Fruit fly (Drosophila melanogaster) whole organism, embryonic: ENCODE results near the gene Nph.
A peak's percentile ranks its signal among the peaks of the same experiment; 100 is the strongest.

Experiments used
- Atf6 ChIP-seq: fragments of 200-800 bp; sonication (Bioruptor generic); IDR thresholded peaks from 2 replicates; pipeline ENCODE4 v1.3.6; 2022; ENCODE audit warnings: missing biosample characterization, missing genetic modification characterization
- Bdp1 ChIP-seq: fragments of 200-800 bp; sonication (Bioruptor generic); optimal IDR thresholded peaks from 3 replicates; lab custom pipeline; 2016; ENCODE audit warnings: missing biosample characterization, missing genetic modification characterization
- CG10366 ChIP-seq: fragments of 200-800 bp; sonication (Bioruptor generic); IDR thresholded peaks from 2 replicates; pipeline ENCODE4 v1.3.6; 2022; ENCODE audit warnings: missing biosample characterization, missing genetic modification characterization
- CG10979 ChIP-seq: fragments of 200-800 bp; sonication (Bioruptor generic); optimal IDR thresholded peaks from 2 replicates; lab custom pipeline; 2018; ENCODE audit warnings: missing biosample characterization, mild to moderate bottlenecking, missing genetic modification characterization, moderate library complexity
- CG11398 ChIP-seq: fragments of 200-800 bp; sonication (Bioruptor generic); optimal IDR thresholded peaks from 2 replicates; lab custom pipeline; 2016; ENCODE audit warnings: missing biosample characterization, missing genetic modification characterization
- CG13287 ChIP-seq: fragments of 200-800 bp; sonication (Bioruptor generic); IDR thresholded peaks from 2 replicates; pipeline ENCODE4 v1.3.6; 2022; ENCODE audit warnings: missing biosample characterization, missing genetic modification characterization; ENCODE audit not compliant: partially characterized antibody
- CG1603 ChIP-seq: fragments of 200-800 bp; sonication (Bioruptor generic); optimal IDR thresholded peaks from 2 replicates; lab custom pipeline; 2019; ENCODE audit warnings: missing biosample characterization, mild to moderate bottlenecking, missing genetic modification characterization, moderate library complexity
- CG17359 ChIP-seq: fragments of 200-800 bp; sonication (Bioruptor generic); optimal IDR thresholded peaks from 3 replicates; lab custom pipeline; 2018; ENCODE audit warnings: missing biosample characterization, mild to moderate bottlenecking, missing genetic modification characterization, moderate library complexity
- CG18619 ChIP-seq: fragments of 200-800 bp; sonication (Bioruptor generic); optimal IDR thresholded peaks from 3 replicates; lab custom pipeline; 2017; ENCODE audit warnings: missing biosample characterization, mild to moderate bottlenecking, missing genetic modification characterization
- CG2678 ChIP-seq: fragments of 200-800 bp; sonication (Bioruptor generic); optimal IDR thresholded peaks from 3 replicates; lab custom pipeline; 2019; ENCODE audit warnings: missing biosample characterization, mild to moderate bottlenecking, missing genetic modification characterization, moderate library complexity
- CG33213 ChIP-seq: fragments of 200-800 bp; sonication (Bioruptor generic); optimal IDR thresholded peaks from 3 replicates; lab custom pipeline; 2016; ENCODE audit warnings: missing biosample characterization, missing genetic modification characterization
- CG3838 ChIP-seq: fragments of 200-800 bp; sonication (Bioruptor generic); optimal IDR thresholded peaks from 3 replicates; lab custom pipeline; 2016; ENCODE audit warnings: missing biosample characterization, missing genetic modification characterization
- CG3995 ChIP-seq: fragments of 200-800 bp; sonication (Bioruptor generic); optimal IDR thresholded peaks from 3 replicates; lab custom pipeline; 2016; ENCODE audit warnings: missing biosample characterization, missing genetic modification characterization
- CG4404 ChIP-seq: fragments of 200-800 bp; sonication (Bioruptor generic); IDR thresholded peaks from 2 replicates; pipeline ENCODE4 v1.3.6; 2022; ENCODE audit warnings: missing biosample characterization, missing genetic modification characterization
- CG4424 ChIP-seq: fragments of 200-800 bp; sonication (Bioruptor generic); optimal IDR thresholded peaks from 3 replicates; lab custom pipeline; 2016; ENCODE audit warnings: missing biosample characterization, missing genetic modification characterization
- CG4617 ChIP-seq: fragments of 200-800 bp; sonication (Bioruptor generic); optimal IDR thresholded peaks from 3 replicates; lab custom pipeline; 2016; ENCODE audit warnings: missing biosample characterization, missing genetic modification characterization, borderline replicate concordance
- CG8478 ChIP-seq: fragments of >200 bp; optimal IDR thresholded peaks from 2 replicates; lab custom pipeline; 2018
- CoRest ChIP-seq: fragments of 200-800 bp; sonication (Bioruptor generic); optimal IDR thresholded peaks from 3 replicates; lab custom pipeline; 2018; ENCODE audit warnings: missing biosample characterization, mild to moderate bottlenecking, missing genetic modification characterization, moderate library complexity
- Dek ChIP-seq: fragments of 200-800 bp; sonication (Bioruptor generic); optimal IDR thresholded peaks from 3 replicates; lab custom pipeline; 2019; ENCODE audit warnings: missing biosample characterization, mild to moderate bottlenecking, missing genetic modification characterization, moderate library complexity
- Dip3 ChIP-seq: fragments of 200-800 bp; sonication (Bioruptor generic); optimal IDR thresholded peaks from 3 replicates; lab custom pipeline; 2016; ENCODE audit warnings: missing biosample characterization, missing genetic modification characterization
- E2f2 ChIP-seq: fragments of 200-800 bp; sonication (Bioruptor generic); IDR thresholded peaks from 2 replicates; pipeline ENCODE4 v1.3.6; 2022; ENCODE audit warnings: missing biosample characterization, missing genetic modification characterization
- HLH4C ChIP-seq: fragments of 200-800 bp; sonication (Bioruptor generic); IDR thresholded peaks from 3 replicates; pipeline ENCODE4 v1.3.6; 2022; ENCODE audit warnings: missing biosample characterization, missing genetic modification characterization; ENCODE audit not compliant: partially characterized antibody
- HmgZ ChIP-seq: fragments of 200-800 bp; sonication (Bioruptor generic); optimal IDR thresholded peaks from 2 replicates; lab custom pipeline; 2018; ENCODE audit warnings: missing biosample characterization, mild to moderate bottlenecking, missing genetic modification characterization
- Mrtf ChIP-seq: fragments of 200-800 bp; sonication (Bioruptor generic); IDR thresholded peaks from 3 replicates; pipeline ENCODE4 v1.3.6; 2022; ENCODE audit warnings: missing biosample characterization, missing genetic modification characterization
- Oaz ChIP-seq: fragments of 200-800 bp; sonication (Bioruptor generic); IDR thresholded peaks from 2 replicates; pipeline ENCODE4 v1.3.6; 2022; ENCODE audit warnings: missing biosample characterization, missing genetic modification characterization
- Sry-δ ChIP-seq: fragments of 200-800 bp; sonication (Bioruptor generic); optimal IDR thresholded peaks from 2 replicates; lab custom pipeline; 2016; ENCODE audit warnings: missing biosample characterization, missing genetic modification characterization
- Tbp ChIP-seq: fragments of >200 bp; optimal IDR thresholded peaks from 2 replicates; lab custom pipeline; 2018; ENCODE audit warnings: missing biosample characterization, missing genetic modification characterization
- az2 ChIP-seq: fragments of 200-800 bp; sonication (Bioruptor generic); optimal IDR thresholded peaks from 3 replicates; lab custom pipeline; 2016; ENCODE audit warnings: missing biosample characterization, missing genetic modification characterization
- bbx ChIP-seq: fragments of 200-800 bp; sonication (Bioruptor generic); IDR thresholded peaks from 2 replicates; pipeline ENCODE4 v1.3.6; 2022; ENCODE audit warnings: missing biosample characterization, missing genetic modification characterization; ENCODE audit not compliant: partially characterized antibody
- cato ChIP-seq: fragments of 200-800 bp; sonication (Bioruptor generic); optimal IDR thresholded peaks from 2 replicates; lab custom pipeline; 2016; ENCODE audit warnings: missing biosample characterization, missing genetic modification characterization, borderline replicate concordance
- chm ChIP-seq: fragments of 200-800 bp; sonication (Bioruptor generic); IDR thresholded peaks from 2 replicates; pipeline ENCODE4 v1.3.6; 2022; ENCODE audit warnings: missing biosample characterization, missing genetic modification characterization
- crp ChIP-seq, 2 experiments: fragments of 200-800 bp; sonication (Bioruptor generic); optimal IDR thresholded peaks; 2 replicates in 1 of 2; 3 replicates in 1 of 2; lab custom pipeline; 2017; ENCODE audit warnings: missing biosample characterization in 2 of 2, missing genetic modification characterization in 2 of 2, mild to moderate bottlenecking in 1 of 2, moderate library complexity in 1 of 2
- dan ChIP-seq: fragments of 200-800 bp; sonication (Bioruptor generic); IDR thresholded peaks from 2 replicates; pipeline ENCODE4 v1.3.6; 2022; ENCODE audit warnings: missing biosample characterization, missing genetic modification characterization
- danr ChIP-seq: fragments of 200-800 bp; sonication (Bioruptor generic); IDR thresholded peaks from 2 replicates; pipeline ENCODE4 v1.3.6; 2022; ENCODE audit warnings: missing biosample characterization, missing genetic modification characterization
- dimm ChIP-seq: fragments of 200-800 bp; sonication (Bioruptor generic); IDR thresholded peaks from 2 replicates; pipeline ENCODE4 v1.3.6; 2022; ENCODE audit warnings: missing biosample characterization, missing genetic modification characterization
- dpn ChIP-seq, 2 experiments: fragments of 200-800 bp; sonication (Bioruptor generic); optimal IDR thresholded peaks; 3 replicates each; lab custom pipeline; 2016; ENCODE audit warnings: missing biosample characterization in 2 of 2, missing genetic modification characterization in 2 of 2
- ewg ChIP-seq: fragments of 200-800 bp; sonication (Bioruptor generic); optimal IDR thresholded peaks from 3 replicates; lab custom pipeline; 2017; ENCODE audit warnings: mild to moderate bottlenecking, missing biosample characterization, missing genetic modification reagents, missing genetic modification characterization
- fd102C ChIP-seq: fragments of 200-800 bp; sonication (Bioruptor generic); optimal IDR thresholded peaks from 2 replicates; lab custom pipeline; 2018; ENCODE audit warnings: missing biosample characterization, mild to moderate bottlenecking, missing genetic modification characterization, moderate library complexity
- grau ChIP-seq: fragments of 200-800 bp; optimal IDR thresholded peaks from 3 replicates; lab custom pipeline; 2019; ENCODE audit warnings: missing biosample characterization, mild to moderate bottlenecking, missing genetic modification characterization, moderate library complexity
- h ChIP-seq: fragments of >200 bp; optimal IDR thresholded peaks from 2 replicates; lab custom pipeline; 2017
- ham ChIP-seq: fragments of 200-800 bp; sonication (Bioruptor generic); IDR thresholded peaks from 2 replicates; pipeline ENCODE4 v1.3.6; 2022; ENCODE audit warnings: missing biosample characterization, missing genetic modification characterization
- hb ChIP-seq: fragments of 200-800 bp; sonication (Bioruptor generic); IDR thresholded peaks from 3 replicates; pipeline ENCODE4 v1.3.6; 2022; ENCODE audit warnings: missing biosample characterization, missing genetic modification characterization; ENCODE audit not compliant: partially characterized antibody
- ken ChIP-seq: fragments of 200-800 bp; sonication (Bioruptor generic); IDR thresholded peaks from 3 replicates; pipeline ENCODE4 v1.3.6; 2022; ENCODE audit warnings: missing biosample characterization, missing genetic modification characterization
- peb ChIP-seq: fragments of 200-800 bp; sonication (Bioruptor generic); IDR thresholded peaks from 2 replicates; pipeline ENCODE4 v1.3.6; 2022; ENCODE audit warnings: missing biosample characterization, missing genetic modification characterization
- pzg ChIP-seq: fragments of 200-800 bp; sonication (Bioruptor generic); optimal IDR thresholded peaks from 3 replicates; lab custom pipeline; 2018; ENCODE audit warnings: missing biosample characterization, mild to moderate bottlenecking, missing genetic modification characterization, moderate library complexity
- rib ChIP-seq: fragments of 200-800 bp; sonication (Bioruptor generic); IDR thresholded peaks from 2 replicates; pipeline ENCODE4 v1.3.6; 2022; ENCODE audit warnings: missing biosample characterization, missing genetic modification characterization
- ro ChIP-seq: fragments of 200-800 bp; sonication (Bioruptor generic); IDR thresholded peaks from 2 replicates; pipeline ENCODE4 v1.3.6; 2022; ENCODE audit warnings: missing biosample characterization, missing genetic modification characterization
- sd ChIP-seq: fragments of 200-800 bp; sonication (Bioruptor generic); optimal IDR thresholded peaks from 3 replicates; lab custom pipeline; 2018; ENCODE audit warnings: missing biosample characterization, mild to moderate bottlenecking, missing genetic modification characterization, moderate library complexity
- sisA ChIP-seq: fragments of 200-800 bp; sonication (Bioruptor generic); IDR thresholded peaks from 2 replicates; pipeline ENCODE4 v1.3.6; 2022; ENCODE audit warnings: missing biosample characterization, missing genetic modification characterization
- so ChIP-seq: fragments of 200-800 bp; sonication (Bioruptor generic); IDR thresholded peaks from 3 replicates; pipeline ENCODE4 v1.3.6; 2022; ENCODE audit warnings: missing biosample characterization, missing genetic modification characterization
- tll ChIP-seq, 2 experiments: fragments of 200-800 bp in 1 of 2; fragments of >200 bp in 1 of 2; sonication (Bioruptor generic) in 1 of 2; optimal IDR thresholded peaks; 2 replicates each; lab custom pipeline; 2017 to 2019; ENCODE audit warnings: missing biosample characterization in 2 of 2, missing genetic modification characterization in 2 of 2, mild to moderate bottlenecking in 1 of 2, moderate library complexity in 1 of 2
- usp ChIP-seq: fragments of >200 bp; optimal IDR thresholded peaks from 2 replicates; lab custom pipeline; 2017; ENCODE audit warnings: missing biosample characterization, missing genetic modification characterization
- zfh2 ChIP-seq: fragments of 200-800 bp; sonication (Bioruptor generic); optimal IDR thresholded peaks from 2 replicates; lab custom pipeline; 2016; ENCODE audit warnings: missing biosample characterization, missing genetic modification characterization

Gene Nph

dm6 chr3R:29993134-29993533 is 11.5 kb downstream of the Nph start, which contains the start of gene Acph-1 (continued):
- TF ChIP-seq ewg (GFP tag; lab: Kevin White, UChicago) (no peak), az2 (GFP tag; lab: Kevin White, UChicago) (no peak), h (lab: Kevin White, UChicago) (no peak), CG1603 (tag; lab: Kevin White, UChicago) (no peak), Oaz (GFP tag; lab: Robert Waterston, UW) (no peak), HmgZ (no peak), Dek (tag; lab: Kevin White, UChicago) (no peak), Sry-δ (peak; percentile 46), bbx (GFP tag; lab: Robert Waterston, UW) (no peak), CG2678 (tag; lab: Kevin White, UChicago) (no peak), CG18619 (GFP tag; lab: Kevin White, UChicago) (no peak), crp (GFP tag; optimal IDR thresholded peaks at IDR 0.05; lab: Kevin White, UChicago) (peak in 1 of 2 experiments; percentile 21), E2f2 (GFP tag; lab: Robert Waterston, UW) (peak; percentile 86), Mrtf (GFP tag; lab: Robert Waterston, UW) (no peak), Dip3 (GFP tag; lab: Kevin White, UChicago) (no peak), zfh2 (no peak), chm (GFP tag; lab: Robert Waterston, UW) (no peak), dan (GFP tag; lab: Robert Waterston, UW) (no peak), ken (no peak), dpn (GFP tag; optimal IDR thresholded peaks at IDR 0.05; lab: Kevin White, UChicago) (no peak), cato (GFP tag; lab: Kevin White, UChicago) (no peak), grau (no peak), Tbp (no peak), ham (GFP tag; lab: Robert Waterston, UW) (no peak), CG3995 (GFP tag; lab: Kevin White, UChicago) (no peak), sisA (GFP tag; lab: Robert Waterston, UW) (no peak), Atf6 (no peak), ro (GFP tag; lab: Robert Waterston, UW) (no peak), hb (no peak), CG17359 (tag; lab: Kevin White, UChicago) (no peak), peb (GFP tag; lab: Robert Waterston, UW) (no peak), CG8478 (lab: Kevin White, UChicago) (no peak), sd (no peak), fd102C (GFP tag; lab: Kevin White, UChicago) (no peak), usp (GFP tag; lab: Kevin White, UChicago) (no peak), HLH4C (GFP tag; lab: Robert Waterston, UW) (peak; percentile 45; the same call in 1 of the 3 replicates), dimm (GFP tag; lab: Robert Waterston, UW) (no peak), CG13287 (GFP tag; lab: Robert Waterston, UW) (peak; percentile 36; the same call in 1 of the 2 replicates), CoRest (tag; lab: Kevin White, UChicago) (no peak), CG3838 (GFP tag; lab: Kevin White, UChicago) (no peak), rib (GFP tag; lab: Robert Waterston, UW) (no peak), CG4617 (GFP tag; lab: Kevin White, UChicago) (no peak), CG10366 (GFP tag; lab: Robert Waterston, UW) (no peak), CG4404 (no peak), CG4424 (no peak), so (GFP tag; lab: Robert Waterston, UW) (no peak), Bdp1 (no peak), danr (GFP tag; lab: Robert Waterston, UW) (no peak), pzg (GFP tag; lab: Kevin White, UChicago) (peak; percentile 40), CG11398 (GFP tag; lab: Kevin White, UChicago) (no peak), tll (GFP tag; optimal IDR thresholded peaks at IDR 0.05; lab: Kevin White, UChicago) (no peak), CG10979 (tag; lab: Kevin White, UChicago) (no peak), CG33213 (GFP tag; lab: Kevin White, UChicago) (no peak)
